Fruit fly (Drosophila melanogaster) whole organism, embryonic: ENCODE data around the gene Tctp.
A peak's percentile ranks its signal among the peaks of the same experiment; 100 is the strongest.

ENCODE experiments used
- Atf6 ChIP-seq: fragments of 200-800 bp; sonication (Bioruptor generic); IDR thresholded peaks from 2 replicates; pipeline ENCODE4 v1.3.6; 2022; ENCODE audit warnings: missing biosample characterization, missing genetic modification characterization
- Awh ChIP-seq: fragments of 200-800 bp; sonication (Bioruptor generic); IDR thresholded peaks from 2 replicates; pipeline ENCODE4, ENCODE4 v1.3.6; 2022; ENCODE audit warnings: missing biosample characterization, missing genetic modification characterization
- CG10321 ChIP-seq: fragments of 200-800 bp; sonication (Bioruptor generic); IDR thresholded peaks from 2 replicates; pipeline ENCODE4 v1.3.6; 2022; ENCODE audit warnings: missing biosample characterization, missing genetic modification characterization
- CG12299 ChIP-seq: fragments of 200-800 bp; sonication (Bioruptor generic); optimal IDR thresholded peaks from 2 replicates; lab custom pipeline; 2018; ENCODE audit warnings: missing biosample characterization, mild to moderate bottlenecking, missing genetic modification characterization
- CG12659 ChIP-seq: fragments of 200-800 bp; sonication (Bioruptor generic); optimal IDR thresholded peaks from 3 replicates; lab custom pipeline; 2017; ENCODE audit warnings: mild to moderate bottlenecking, missing biosample characterization, missing genetic modification reagents, missing genetic modification characterization
- CG13775 ChIP-seq: fragments of 200-800 bp; sonication (Bioruptor generic); optimal IDR thresholded peaks from 3 replicates; lab custom pipeline; 2017; ENCODE audit warnings: missing biosample characterization, mild to moderate bottlenecking, missing genetic modification characterization
- CG14014 ChIP-seq: fragments of 200-800 bp; sonication (Bioruptor generic); IDR thresholded peaks from 2 replicates; pipeline ENCODE4 v1.3.6; 2022; ENCODE audit warnings: missing biosample characterization, missing genetic modification characterization
- CG15479 ChIP-seq: fragments of 200-800 bp; sonication (Bioruptor generic); optimal IDR thresholded peaks from 3 replicates; lab custom pipeline; 2019; ENCODE audit warnings: missing biosample characterization, mild to moderate bottlenecking, missing genetic modification characterization, moderate library complexity
- CG15601 ChIP-seq: fragments of 200-800 bp; sonication (Bioruptor generic); optimal IDR thresholded peaks from 3 replicates; lab custom pipeline; 2019; ENCODE audit warnings: missing biosample characterization, mild to moderate bottlenecking, missing genetic modification characterization, moderate library complexity
- CG2129 ChIP-seq: fragments of 200-800 bp; sonication (Bioruptor generic); IDR thresholded peaks from 2 replicates; pipeline ENCODE4 v1.3.6; 2022; ENCODE audit warnings: missing biosample characterization, missing genetic modification characterization; ENCODE audit not compliant: partially characterized antibody
- CG2202 ChIP-seq: fragments of 200-800 bp; sonication (Bioruptor generic); optimal IDR thresholded peaks from 2 replicates; lab custom pipeline; 2018; ENCODE audit warnings: missing biosample characterization, mild to moderate bottlenecking, missing genetic modification characterization
- CG42726 ChIP-seq: fragments of 200-800 bp; sonication (Bioruptor generic); IDR thresholded peaks from 2 replicates; pipeline ENCODE4 v1.3.6; 2022; ENCODE audit warnings: missing biosample characterization, missing genetic modification characterization; ENCODE audit not compliant: partially characterized antibody
- CG4328 ChIP-seq: fragments of 200-800 bp; sonication (Bioruptor generic); optimal IDR thresholded peaks from 3 replicates; lab custom pipeline; 2017; ENCODE audit warnings: missing biosample characterization, missing genetic modification reagents, missing genetic modification characterization
- CG4404 ChIP-seq: fragments of 200-800 bp; sonication (Bioruptor generic); IDR thresholded peaks from 2 replicates; pipeline ENCODE4 v1.3.6; 2022; ENCODE audit warnings: missing biosample characterization, missing genetic modification characterization
- CG4617 ChIP-seq: fragments of 200-800 bp; sonication (Bioruptor generic); optimal IDR thresholded peaks from 3 replicates; lab custom pipeline; 2016; ENCODE audit warnings: missing biosample characterization, missing genetic modification characterization, borderline replicate concordance
- CG4707 ChIP-seq: fragments of 200-800 bp; sonication (Bioruptor generic); optimal IDR thresholded peaks from 2 replicates; lab custom pipeline; 2018; ENCODE audit warnings: missing biosample characterization, mild to moderate bottlenecking, missing genetic modification characterization, moderate library complexity
- CG4730 ChIP-seq: fragments of 200-800 bp; sonication (Bioruptor generic); IDR thresholded peaks from 2 replicates; pipeline ENCODE4 v1.3.6; 2022; ENCODE audit warnings: missing biosample characterization, missing genetic modification characterization
- CG7786 ChIP-seq: fragments of 200-800 bp; sonication (Bioruptor generic); optimal IDR thresholded peaks from 2 replicates; lab custom pipeline; 2016; ENCODE audit warnings: missing biosample characterization, missing genetic modification characterization
- CG8359 ChIP-seq: fragments of 200-800 bp; sonication (Bioruptor generic); optimal IDR thresholded peaks from 2 replicates; lab custom pipeline; 2017; ENCODE audit warnings: missing biosample characterization, mild to moderate bottlenecking, missing genetic modification characterization, borderline replicate concordance
- CG8388 ChIP-seq: fragments of 200-800 bp; sonication (Bioruptor generic); optimal IDR thresholded peaks from 2 replicates; lab custom pipeline; 2019; ENCODE audit warnings: missing biosample characterization, mild to moderate bottlenecking, missing genetic modification characterization, moderate library complexity
- Dfd ChIP-seq, 2 experiments: fragments of >200 bp; optimal IDR thresholded peaks; 2 replicates each; lab custom pipeline; 2017; ENCODE audit warnings: missing biosample characterization in 2 of 2, missing genetic modification characterization in 2 of 2
- Doc3 ChIP-seq: fragments of 200-800 bp; sonication (Bioruptor generic); IDR thresholded peaks from 3 replicates; pipeline ENCODE4 v1.3.6; 2022; ENCODE audit warnings: missing biosample characterization, missing genetic modification characterization; ENCODE audit not compliant: partially characterized antibody
- HLH3B ChIP-seq: fragments of 200-800 bp; sonication (Bioruptor generic); IDR thresholded peaks from 2 replicates; pipeline ENCODE4 v1.3.6; 2022; ENCODE audit warnings: missing biosample characterization, missing genetic modification characterization
- HmgZ ChIP-seq: fragments of 200-800 bp; sonication (Bioruptor generic); optimal IDR thresholded peaks from 2 replicates; lab custom pipeline; 2018; ENCODE audit warnings: missing biosample characterization, mild to moderate bottlenecking, missing genetic modification characterization
- Hr78 ChIP-seq, 2 experiments: fragments of 200-800 bp in 1 of 2; fragments of >200 bp in 1 of 2; sonication (Bioruptor generic) in 1 of 2; optimal IDR thresholded peaks; 2 replicates each; lab custom pipeline; 2017 to 2019; ENCODE audit warnings: missing biosample characterization in 2 of 2, missing genetic modification characterization in 2 of 2, mild to moderate bottlenecking in 1 of 2, moderate library complexity in 1 of 2
- Kr ChIP-seq: fragments of 200-800 bp; sonication (Bioruptor generic); optimal IDR thresholded peaks from 2 replicates; lab custom pipeline; 2017; ENCODE audit warnings: missing biosample characterization, mild to moderate bottlenecking, missing genetic modification characterization
- MBD-R2 ChIP-seq: fragments of 200-800 bp; sonication (Bioruptor generic); IDR thresholded peaks from 2 replicates; pipeline ENCODE4 v1.3.6; 2022; ENCODE audit warnings: missing biosample characterization, missing genetic modification characterization
- Max ChIP-seq: fragments of 200-800 bp; sonication (Bioruptor generic); optimal IDR thresholded peaks from 2 replicates; lab custom pipeline; 2016; ENCODE audit warnings: missing biosample characterization, mild to moderate bottlenecking, missing genetic modification characterization
- NK7.1 ChIP-seq: fragments of 200-800 bp; sonication (Bioruptor generic); optimal IDR thresholded peaks from 3 replicates; lab custom pipeline; 2016; ENCODE audit warnings: missing biosample characterization, missing genetic modification characterization
- Opbp ChIP-seq: fragments of 200-800 bp; sonication (Bioruptor generic); IDR thresholded peaks from 3 replicates; pipeline ENCODE4 v1.3.6; 2022; ENCODE audit warnings: missing biosample characterization, missing genetic modification characterization; ENCODE audit not compliant: partially characterized antibody
- Rx ChIP-seq: fragments of 200-800 bp; sonication (Bioruptor generic); IDR thresholded peaks from 2 replicates; pipeline ENCODE4 v1.3.6; 2022; ENCODE audit warnings: missing biosample characterization, missing genetic modification characterization
- Sox102F ChIP-seq: fragments of 200-800 bp; sonication (Bioruptor generic); optimal IDR thresholded peaks from 2 replicates; lab custom pipeline; 2018; ENCODE audit warnings: missing biosample characterization, mild to moderate bottlenecking, missing genetic modification characterization, moderate library complexity
- YL-1 ChIP-seq: fragments of 200-800 bp; sonication (Bioruptor generic); optimal IDR thresholded peaks from 3 replicates; lab custom pipeline; 2017; ENCODE audit warnings: missing biosample characterization, mild to moderate bottlenecking, missing genetic modification characterization
- ase ChIP-seq: fragments of 200-800 bp; sonication (Bioruptor generic); IDR thresholded peaks from 3 replicates; pipeline ENCODE4 v1.3.6; 2022; ENCODE audit warnings: missing biosample characterization, missing genetic modification characterization
- bsh ChIP-seq, 2 experiments: fragments of 200-800 bp; sonication (Bioruptor generic); optimal IDR thresholded peaks; 2 replicates each; lab custom pipeline; 2017 to 2018; ENCODE audit warnings: mild to moderate bottlenecking in 2 of 2, missing biosample characterization in 2 of 2, missing genetic modification characterization in 2 of 2, moderate library complexity in 1 of 2
- chinmo ChIP-seq: fragments of 200-800 bp; sonication (Bioruptor generic); IDR thresholded peaks from 4 replicates; pipeline ENCODE4 v1.3.6; 2022; ENCODE audit warnings: missing biosample characterization, missing genetic modification characterization; ENCODE audit not compliant: partially characterized antibody
- danr ChIP-seq: fragments of 200-800 bp; sonication (Bioruptor generic); IDR thresholded peaks from 2 replicates; pipeline ENCODE4 v1.3.6; 2022; ENCODE audit warnings: missing biosample characterization, missing genetic modification characterization
- dati ChIP-seq: fragments of 200-800 bp; sonication (Bioruptor generic); IDR thresholded peaks from 2 replicates; pipeline ENCODE4 v1.3.6; 2022; ENCODE audit warnings: missing biosample characterization, missing genetic modification characterization
- ewg ChIP-seq: fragments of 200-800 bp; sonication (Bioruptor generic); optimal IDR thresholded peaks from 3 replicates; lab custom pipeline; 2017; ENCODE audit warnings: mild to moderate bottlenecking, missing biosample characterization, missing genetic modification reagents, missing genetic modification characterization
- insv ChIP-seq, 2 experiments: fragments of 200-800 bp; sonication (Bioruptor generic); optimal IDR thresholded peaks; 3 replicates each; lab custom pipeline; 2016 to 2018; ENCODE audit warnings: missing biosample characterization in 2 of 2, missing genetic modification characterization in 2 of 2
- kay ChIP-seq: fragments of 200-800 bp; sonication (Bioruptor generic); optimal IDR thresholded peaks from 2 replicates; lab custom pipeline; 2016; ENCODE audit warnings: missing biosample characterization, missing genetic modification characterization
- lbe ChIP-seq: fragments of 200-800 bp; sonication (Bioruptor generic); optimal IDR thresholded peaks from 2 replicates; lab custom pipeline; 2016; ENCODE audit warnings: missing biosample characterization, mild to moderate bottlenecking, missing genetic modification characterization
- mam ChIP-seq: fragments of 200-800 bp; sonication (Bioruptor generic); optimal IDR thresholded peaks from 3 replicates; lab custom pipeline; 2016; ENCODE audit warnings: missing biosample characterization, missing genetic modification characterization
- onecut ChIP-seq: fragments of 200-800 bp; sonication (Bioruptor generic); IDR thresholded peaks from 2 replicates; pipeline ENCODE4 v1.3.6; 2022; ENCODE audit warnings: missing biosample characterization, missing genetic modification characterization
- sima ChIP-seq: fragments of 200-800 bp; sonication (Bioruptor generic); optimal IDR thresholded peaks from 2 replicates; lab custom pipeline; 2016; ENCODE audit warnings: missing biosample characterization, missing genetic modification characterization
- tna ChIP-seq: fragments of 200-800 bp; sonication (Bioruptor generic); IDR thresholded peaks from 2 replicates; pipeline ENCODE4 v1.3.6; 2022; ENCODE audit warnings: missing biosample characterization, missing genetic modification characterization; ENCODE audit not compliant: partially characterized antibody
- wek ChIP-seq: fragments of 200-800 bp; sonication (Bioruptor generic); optimal IDR thresholded peaks from 3 replicates; lab custom pipeline; 2018; ENCODE audit warnings: missing biosample characterization, mild to moderate bottlenecking, missing genetic modification characterization, moderate library complexity
- wor ChIP-seq: fragments of 200-800 bp; sonication (Bioruptor generic); IDR thresholded peaks from 2 replicates; pipeline ENCODE4 v1.3.6; 2022; ENCODE audit warnings: missing biosample characterization, missing genetic modification characterization
- zf30C ChIP-seq: fragments of 200-800 bp; sonication (Bioruptor generic); optimal IDR thresholded peaks from 3 replicates; lab custom pipeline; 2018; ENCODE audit warnings: missing biosample characterization, mild to moderate bottlenecking, missing genetic modification characterization

The Tctp gene

DNA sequence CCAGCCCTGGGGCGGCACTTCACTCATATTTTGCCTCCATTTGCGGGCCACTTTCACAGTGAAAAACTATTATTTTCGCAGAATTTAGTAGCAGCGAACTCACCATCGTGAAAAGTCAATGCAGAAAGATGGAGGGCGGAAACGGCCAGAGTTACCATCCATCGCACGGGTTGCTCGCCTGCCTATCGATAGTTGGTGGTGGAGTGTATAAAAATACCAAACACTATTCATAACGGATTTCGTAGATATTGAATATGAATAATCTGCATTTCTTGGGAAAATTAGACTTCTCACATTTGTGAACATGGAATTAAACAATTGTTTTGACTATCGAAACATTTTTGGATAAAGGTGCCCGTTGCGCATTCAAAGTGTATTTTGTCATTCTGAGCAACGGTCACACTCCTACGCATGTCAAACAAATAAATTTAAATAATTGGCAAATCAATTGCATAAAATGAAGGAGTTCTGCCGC, 6.1 kb downstream of the Tctp start, which contains the start of the genes RpS25 and CG4820 (continued):
- TF ChIP-seq CG4404 (peak; percentile 35; the same call in 1 of the 2 replicates), YL-1 (GFP tag; lab: Kevin White, UChicago) (peak; percentile 99), wor (GFP tag; lab: Robert Waterston, UW) (0 out of 2 replicates have a peak, but pooled peaks have one; percentile 44), zf30C (GFP tag; lab: Kevin White, UChicago) (peak; percentile 61), CG15601 (peak; percentile 93), Sox102F (peak; percentile 72), lbe (GFP tag; lab: Kevin White, UChicago) (peak; percentile 82), Doc3 (GFP tag; lab: Robert Waterston, UW) (peak; percentile 86), CG4617 (GFP tag; lab: Kevin White, UChicago) (peak; percentile 97), CG10321 (GFP tag; lab: Robert Waterston, UW) (peak; percentile 54), CG13775 (GFP tag; lab: Kevin White, UChicago) (peak; percentile 97), CG8388 (GFP tag; lab: Kevin White, UChicago) (peak; percentile 82), CG2202 (tag; lab: Kevin White, UChicago) (peak; percentile 85), CG4730 (GFP tag; lab: Robert Waterston, UW) (peak; percentile 75), CG7786 (GFP tag; lab: Kevin White, UChicago) (peak; percentile 81), dati (GFP tag; lab: Robert Waterston, UW) (peak; percentile 84), ase (GFP tag; lab: Robert Waterston, UW) (peak; percentile 77), CG15479 (peak; percentile 94), CG12659 (GFP tag; lab: Kevin White, UChicago) (peak; percentile 98), kay (GFP tag; lab: Kevin White, UChicago) (peak; percentile 24), onecut (GFP tag; lab: Robert Waterston, UW) (peak; percentile 93), CG12299 (tag; lab: Kevin White, UChicago) (peak; percentile 90), tna (GFP tag; lab: Robert Waterston, UW) (peak; percentile 62; the same call in 1 of the 2 replicates), MBD-R2 (GFP tag; lab: Robert Waterston, UW) (peak; percentile 91), Hr78 (GFP tag; optimal IDR thresholded peaks at IDR 0.05; lab: Kevin White, UChicago) (peak in 1 of 2 experiments; percentile 27), HLH3B (GFP tag; lab: Robert Waterston, UW) (peak; percentile 82), CG4707 (GFP tag; lab: Kevin White, UChicago) (peak; percentile 89), CG42726 (GFP tag; lab: Robert Waterston, UW) (peak; percentile 69), CG2129 (GFP tag; lab: Robert Waterston, UW) (peak; percentile 77), NK7.1 (GFP tag; lab: Kevin White, UChicago) (peak; percentile 88), Max (GFP tag; lab: Kevin White, UChicago) (peak; percentile 94), chinmo (GFP tag; lab: Robert Waterston, UW) (no peak), bsh (GFP tag; optimal IDR thresholded peaks at IDR 0.05; lab: Kevin White, UChicago) (peak; percentile 36 to 81), sima (GFP tag; lab: Kevin White, UChicago) (peak; percentile 73), Awh (GFP tag; lab: Robert Waterston, UW) (peak; percentile 78), Dfd (GFP tag; optimal IDR thresholded peaks at IDR 0.05; lab: Kevin White, UChicago) (no peak), danr (peak; percentile 58; the same call in 1 of the 2 replicates), CG14014 (GFP tag; lab: Robert Waterston, UW) (peak; percentile 79), Opbp (GFP tag; lab: Robert Waterston, UW) (peak; percentile 76), Atf6 (peak; percentile 89), HmgZ (tag; lab: Kevin White, UChicago) (peak; percentile 92), CG4328 (GFP tag; lab: Kevin White, UChicago) (peak; percentile 94), mam (GFP tag; lab: Kevin White, UChicago) (peak; percentile 76), insv (GFP tag; optimal IDR thresholded peaks at IDR 0.05; lab: Kevin White, UChicago) (peak in 1 of 2 experiments; percentile 84), Kr (GFP tag; lab: Kevin White, UChicago) (peak; percentile 72), Rx (GFP tag; lab: Robert Waterston, UW) (peak; percentile 79), wek (GFP tag; lab: Kevin White, UChicago) (peak; percentile 92), CG8359 (GFP tag; lab: Kevin White, UChicago) (peak; percentile 84), ewg (GFP tag; lab: Kevin White, UChicago) (peak; percentile 95)
